Fruit fly (Drosophila melanogaster) whole organism, embryonic: ENCODE data around the gene Nin.

Experiments used
- ATbp ChIP-seq: fragments of 200-800 bp; sonication (Bioruptor generic); optimal IDR thresholded peaks from 2 replicates; lab custom pipeline; 2017; ENCODE audit warnings: missing biosample characterization, mild to moderate bottlenecking, missing genetic modification characterization, missing genetic modification reagents
- Awh ChIP-seq: fragments of 200-800 bp; sonication (Bioruptor generic); IDR thresholded peaks from 2 replicates; pipeline ENCODE4, ENCODE4 v1.3.6; 2022; ENCODE audit warnings: missing biosample characterization, missing genetic modification characterization
- CG1024 ChIP-seq: fragments of 200-800 bp; sonication (Bioruptor generic); IDR thresholded peaks from 2 replicates; pipeline ENCODE4 v1.3.6; 2022; ENCODE audit warnings: missing biosample characterization, missing genetic modification characterization
- CG15073 ChIP-seq: fragments of 200-800 bp; sonication (Bioruptor generic); optimal IDR thresholded peaks from 2 replicates; lab custom pipeline; 2016; ENCODE audit warnings: missing biosample characterization, missing genetic modification characterization
- CG15601 ChIP-seq: fragments of 200-800 bp; sonication (Bioruptor generic); optimal IDR thresholded peaks from 3 replicates; lab custom pipeline; 2019; ENCODE audit warnings: missing biosample characterization, mild to moderate bottlenecking, missing genetic modification characterization, moderate library complexity
- CG1647 ChIP-seq: fragments of 200-800 bp; sonication (Bioruptor generic); optimal IDR thresholded peaks from 3 replicates; lab custom pipeline; 2016; ENCODE audit warnings: missing biosample characterization, missing genetic modification characterization
- CG17829 ChIP-seq: fragments of 200-800 bp; optimal IDR thresholded peaks from 2 replicates; lab custom pipeline; 2019; ENCODE audit warnings: missing biosample characterization, mild to moderate bottlenecking, missing genetic modification characterization, moderate library complexity
- CG2678 ChIP-seq: fragments of 200-800 bp; sonication (Bioruptor generic); optimal IDR thresholded peaks from 3 replicates; lab custom pipeline; 2019; ENCODE audit warnings: missing biosample characterization, mild to moderate bottlenecking, missing genetic modification characterization, moderate library complexity
- CG4360 ChIP-seq: fragments of 200-800 bp; sonication (Bioruptor generic); IDR thresholded peaks from 2 replicates; pipeline ENCODE4 v1.3.6; 2022; ENCODE audit warnings: missing biosample characterization, missing genetic modification characterization
- CG6654 ChIP-seq: fragments of 200-800 bp; sonication (Bioruptor generic); optimal IDR thresholded peaks from 2 replicates; lab custom pipeline; 2017; ENCODE audit warnings: missing biosample characterization, mild to moderate bottlenecking, missing genetic modification characterization
- CG6854 ChIP-seq: fragments of 200-800 bp; sonication (Bioruptor generic); optimal IDR thresholded peaks from 3 replicates; lab custom pipeline; 2017; ENCODE audit warnings: missing biosample characterization, mild to moderate bottlenecking, missing genetic modification characterization
- CG8359 ChIP-seq: fragments of 200-800 bp; sonication (Bioruptor generic); optimal IDR thresholded peaks from 2 replicates; lab custom pipeline; 2017; ENCODE audit warnings: missing biosample characterization, mild to moderate bottlenecking, missing genetic modification characterization, borderline replicate concordance
- CG8765 ChIP-seq: fragments of 200-800 bp; sonication (Bioruptor generic); IDR thresholded peaks from 2 replicates; pipeline ENCODE4 v1.3.6; 2022; ENCODE audit warnings: missing biosample characterization, missing genetic modification characterization
- CG9797 ChIP-seq: fragments of 200-800 bp; sonication (Bioruptor generic); optimal IDR thresholded peaks from 3 replicates; lab custom pipeline; 2018; ENCODE audit warnings: missing biosample characterization, mild to moderate bottlenecking, missing genetic modification characterization
- CoRest ChIP-seq: fragments of 200-800 bp; sonication (Bioruptor generic); optimal IDR thresholded peaks from 3 replicates; lab custom pipeline; 2018; ENCODE audit warnings: missing biosample characterization, mild to moderate bottlenecking, missing genetic modification characterization, moderate library complexity
- E2f2 ChIP-seq: fragments of 200-800 bp; sonication (Bioruptor generic); IDR thresholded peaks from 2 replicates; pipeline ENCODE4 v1.3.6; 2022; ENCODE audit warnings: missing biosample characterization, missing genetic modification characterization
- PHDP ChIP-seq: fragments of 200-800 bp; sonication (Bioruptor generic); optimal IDR thresholded peaks from 3 replicates; lab custom pipeline; 2018; ENCODE audit warnings: missing biosample characterization, mild to moderate bottlenecking, missing genetic modification characterization, moderate library complexity
- Sry-β ChIP-seq: fragments of 200-800 bp; sonication (Bioruptor generic); optimal IDR thresholded peaks from 2 replicates; lab custom pipeline; 2018; ENCODE audit warnings: missing biosample characterization, mild to moderate bottlenecking, missing genetic modification characterization, moderate library complexity
- Vsx1 ChIP-seq: fragments of 200-800 bp; sonication (Bioruptor generic); optimal IDR thresholded peaks from 2 replicates; lab custom pipeline; 2017; ENCODE audit warnings: missing biosample characterization, mild to moderate bottlenecking, missing genetic modification characterization, missing genetic modification reagents
- Xrp1 ChIP-seq: fragments of 200-800 bp; sonication (Bioruptor generic); IDR thresholded peaks from 2 replicates; pipeline ENCODE4 v1.3.6; 2022; ENCODE audit warnings: missing biosample characterization, missing genetic modification characterization
- YL-1 ChIP-seq: fragments of 200-800 bp; sonication (Bioruptor generic); optimal IDR thresholded peaks from 3 replicates; lab custom pipeline; 2017; ENCODE audit warnings: missing biosample characterization, mild to moderate bottlenecking, missing genetic modification characterization
- abd-A ChIP-seq: fragments of 200-800 bp; sonication (Bioruptor generic); optimal IDR thresholded peaks from 3 replicates; lab custom pipeline; 2019; ENCODE audit warnings: missing biosample characterization, mild to moderate bottlenecking, missing genetic modification characterization, moderate library complexity
- ase ChIP-seq: fragments of 200-800 bp; sonication (Bioruptor generic); IDR thresholded peaks from 3 replicates; pipeline ENCODE4 v1.3.6; 2022; ENCODE audit warnings: missing biosample characterization, missing genetic modification characterization
- bab2 ChIP-seq: fragments of 200-800 bp; sonication (Bioruptor generic); optimal IDR thresholded peaks from 2 replicates; lab custom pipeline; 2016; ENCODE audit warnings: missing biosample characterization, missing genetic modification characterization
- cato ChIP-seq: fragments of 200-800 bp; sonication (Bioruptor generic); optimal IDR thresholded peaks from 2 replicates; lab custom pipeline; 2016; ENCODE audit warnings: missing biosample characterization, missing genetic modification characterization, borderline replicate concordance
- caup ChIP-seq: fragments of 200-800 bp; sonication (Bioruptor generic); optimal IDR thresholded peaks from 3 replicates; lab custom pipeline; 2017; ENCODE audit warnings: missing biosample characterization, mild to moderate bottlenecking, missing genetic modification characterization, moderate library complexity; ENCODE audit not compliant: severe bottlenecking
- chinmo ChIP-seq: fragments of 200-800 bp; sonication (Bioruptor generic); IDR thresholded peaks from 4 replicates; pipeline ENCODE4 v1.3.6; 2022; ENCODE audit warnings: missing biosample characterization, missing genetic modification characterization; ENCODE audit not compliant: partially characterized antibody
- da ChIP-seq: fragments of 200-800 bp; sonication (Bioruptor generic); optimal IDR thresholded peaks from 2 replicates; lab custom pipeline; 2016; ENCODE audit warnings: missing biosample characterization, missing genetic modification characterization
- eve ChIP-seq, 2 experiments: fragments of >200 bp; optimal IDR thresholded peaks; 2 replicates each; lab custom pipeline; 2017; ENCODE audit warnings: missing biosample characterization in 2 of 2, missing genetic modification characterization in 2 of 2
- exex ChIP-seq: fragments of 200-800 bp; sonication (Bioruptor generic); optimal IDR thresholded peaks from 4 replicates; lab custom pipeline; 2018; ENCODE audit warnings: missing biosample characterization, mild to moderate bottlenecking, missing genetic modification characterization, moderate library complexity
- eyg ChIP-seq: fragments of 200-800 bp; sonication (Bioruptor generic); optimal IDR thresholded peaks from 3 replicates; lab custom pipeline; 2016; ENCODE audit warnings: missing biosample characterization, missing genetic modification characterization
- ftz-f1 ChIP-seq: fragments of 200-800 bp; sonication (Bioruptor generic); optimal IDR thresholded peaks from 2 replicates; lab custom pipeline; 2016; ENCODE audit warnings: missing biosample characterization, missing genetic modification characterization
- grn ChIP-seq: fragments of 200-800 bp; sonication (Bioruptor generic); optimal IDR thresholded peaks from 3 replicates; lab custom pipeline; 2017; ENCODE audit warnings: missing biosample characterization, missing genetic modification characterization
- kni ChIP-seq: fragments of 200-800 bp; sonication (Bioruptor generic); optimal IDR thresholded peaks from 3 replicates; lab custom pipeline; 2017; ENCODE audit warnings: mild to moderate bottlenecking, missing biosample characterization, missing genetic modification reagents, missing genetic modification characterization
- mam ChIP-seq: fragments of 200-800 bp; sonication (Bioruptor generic); optimal IDR thresholded peaks from 3 replicates; lab custom pipeline; 2016; ENCODE audit warnings: missing biosample characterization, missing genetic modification characterization
- mld ChIP-seq: fragments of 200-800 bp; sonication (Bioruptor generic); IDR thresholded peaks from 3 replicates; pipeline ENCODE4 v1.3.6; 2022; ENCODE audit warnings: missing biosample characterization, missing genetic modification characterization; ENCODE audit not compliant: partially characterized antibody
- otp ChIP-seq: fragments of 200-800 bp; sonication (Bioruptor generic); IDR thresholded peaks from 3 replicates; pipeline ENCODE4, ENCODE4 v1.3.6; 2022; ENCODE audit warnings: missing biosample characterization, missing genetic modification characterization
- p53 ChIP-seq: fragments of 200-800 bp; sonication (Bioruptor generic); optimal IDR thresholded peaks from 2 replicates; lab custom pipeline; 2016; ENCODE audit warnings: missing biosample characterization, missing genetic modification characterization
- pan ChIP-seq, 4 experiments: fragments of >200 bp in 3 of 4; fragments of 200-800 bp in 1 of 4; sonication (Bioruptor generic) in 1 of 4; optimal IDR thresholded peaks in 3 of 4; IDR thresholded peaks in 1 of 4; 2 replicates each; pipeline versions ENCODE4 v1.3.6 to Lab custom; 2017 to 2022; ENCODE audit warnings: missing biosample characterization in 2 of 4, missing genetic modification characterization in 2 of 4, mixed read lengths in 1 of 4
- rib ChIP-seq: fragments of 200-800 bp; sonication (Bioruptor generic); IDR thresholded peaks from 2 replicates; pipeline ENCODE4 v1.3.6; 2022; ENCODE audit warnings: missing biosample characterization, missing genetic modification characterization
- scrt ChIP-seq: fragments of 200-800 bp; sonication (Bioruptor generic); optimal IDR thresholded peaks from 2 replicates; lab custom pipeline; 2018; ENCODE audit warnings: missing biosample characterization, mild to moderate bottlenecking, missing genetic modification characterization, moderate library complexity
- sens ChIP-seq: fragments of 200-800 bp; sonication (Bioruptor generic); peaks from one replicate; lab custom pipeline; 2016; ENCODE audit warnings: missing biosample characterization, missing genetic modification characterization
- ttk ChIP-seq: fragments of 200-800 bp; sonication (Bioruptor generic); IDR thresholded peaks from 2 replicates; pipeline ENCODE4 v2.1.2; 2022; ENCODE audit warnings: missing biosample characterization, missing genetic modification characterization
- unpg ChIP-seq: fragments of 200-800 bp; sonication (Bioruptor generic); optimal IDR thresholded peaks from 3 replicates; lab custom pipeline; 2018; ENCODE audit warnings: missing biosample characterization, mild to moderate bottlenecking, missing genetic modification characterization, moderate library complexity
- zen2 ChIP-seq: fragments of 200-800 bp; sonication (Bioruptor generic); IDR thresholded peaks from 3 replicates; pipeline ENCODE4 v1.3.6; 2022; ENCODE audit warnings: missing biosample characterization, missing genetic modification characterization; ENCODE audit not compliant: partially characterized antibody
- zf30C ChIP-seq: fragments of 200-800 bp; sonication (Bioruptor generic); optimal IDR thresholded peaks from 3 replicates; lab custom pipeline; 2018; ENCODE audit warnings: missing biosample characterization, mild to moderate bottlenecking, missing genetic modification characterization

Gene Nin

dm6 chr2L:5229735-5230347 is 48.5 kb downstream of the Nin start (continued):
- TF ChIP-seq CG15073, result no peak
- no peak for TF ChIP-seq ttk
- peak; percentile 59; the same call in 1 of the 2 replicates for TF ChIP-seq Awh (GFP tag; lab: Robert Waterston, UW)
- TF ChIP-seq chinmo (GFP tag; lab: Robert Waterston, UW), result 0 out of 4 replicates have a peak, but pooled peaks have one; percentile 60
- no peak for TF ChIP-seq CG17829 (tag; lab: Kevin White, UChicago)
- no peak for TF ChIP-seq da (GFP tag; lab: Kevin White, UChicago)
- TF ChIP-seq grn, result peak; percentile 51
- TF ChIP-seq ase (GFP tag; lab: Robert Waterston, UW), result no peak
- peak; percentile 75 for TF ChIP-seq abd-A (tag; lab: Kevin White, UChicago)
- TF ChIP-seq CG6854 (GFP tag; lab: Kevin White, UChicago), result no peak
- no peak for TF ChIP-seq CG1024 (GFP tag; lab: Robert Waterston, UW)
- TF ChIP-seq eve (GFP tag; optimal IDR thresholded peaks at IDR 0.05; lab: Kevin White, UChicago), result peak in 1 of 2 experiments; percentile 44
- no peak for TF ChIP-seq Xrp1 (GFP tag; lab: Robert Waterston, UW)
- TF ChIP-seq CG6654 (GFP tag; lab: Kevin White, UChicago), result no peak
- TF ChIP-seq Vsx1, result peak; percentile 20
- TF ChIP-seq, all 482 proteins: peak for 11

DNA sequence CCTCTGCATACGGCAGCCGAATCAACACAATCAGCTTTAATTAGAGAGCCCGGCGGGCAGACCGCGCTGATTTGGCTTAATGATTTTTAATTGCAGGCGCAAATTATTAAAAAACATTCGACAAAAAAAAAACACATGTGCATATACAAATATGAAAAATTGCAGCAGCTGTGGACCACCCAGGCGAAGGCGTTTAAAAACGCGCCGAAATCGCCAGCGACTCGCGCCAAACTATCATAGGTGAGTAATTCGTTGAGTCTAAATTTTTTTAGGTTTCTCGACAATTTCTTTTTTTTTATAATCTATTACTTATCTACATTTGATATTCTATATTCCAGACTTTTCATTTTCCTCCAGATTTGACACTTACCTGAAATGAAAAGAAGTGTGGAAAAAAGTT is 49.1 kb downstream of the Nin start:
- no peak for TF ChIP-seq Sry-β (GFP tag; lab: Kevin White, UChicago)
- TF ChIP-seq YL-1, result no peak
- TF ChIP-seq mld, result 0 out of 3 replicates have a peak, but pooled peaks have one; percentile 22
- peak; percentile 5 for TF ChIP-seq sens
- TF ChIP-seq CG8359 (GFP tag; lab: Kevin White, UChicago), result peak; percentile 99

DNA sequence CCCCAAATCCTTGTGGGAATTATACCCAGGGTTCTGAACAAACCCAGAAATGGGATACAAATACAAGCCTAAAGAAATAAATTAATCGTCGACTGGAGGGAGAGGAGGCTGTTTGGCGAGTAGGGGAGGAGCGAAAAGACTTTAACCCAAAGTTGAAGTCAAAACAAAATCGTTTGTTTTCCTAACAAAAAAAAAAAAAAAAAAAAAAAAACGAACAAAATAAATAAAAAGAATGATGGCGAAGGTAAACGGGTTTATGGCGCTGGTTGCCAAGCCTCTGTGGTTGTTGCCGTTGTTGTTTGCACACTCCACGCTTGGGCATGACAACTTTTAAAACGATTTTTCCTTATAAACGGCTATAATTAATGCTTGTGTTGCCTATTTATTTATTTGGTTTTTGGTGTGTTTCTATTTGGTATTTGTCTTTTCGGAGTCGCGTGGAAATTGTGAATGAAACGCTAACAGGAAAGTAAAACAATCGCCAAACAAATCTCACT is 49.7 kb downstream of the Nin start:
- TF ChIP-seq unpg (GFP tag; lab: Kevin White, UChicago), result peak; percentile 3
- no peak for TF ChIP-seq CG9797 (GFP tag; lab: Kevin White, UChicago)
- no peak for TF ChIP-seq scrt (GFP tag; lab: Kevin White, UChicago)
- peak; percentile 22; the same call in 1 of the 3 replicates for TF ChIP-seq otp (GFP tag; lab: Robert Waterston, UW)
- TF ChIP-seq rib (GFP tag; lab: Robert Waterston, UW), result no peak
- peak; percentile 3 for TF ChIP-seq ATbp (GFP tag; lab: Kevin White, UChicago)
- no peak for TF ChIP-seq zf30C (GFP tag; lab: Kevin White, UChicago)
- TF ChIP-seq pan (optimal IDR thresholded peaks at IDR 0.05; lab: Kevin White, UChicago), result no peak
- TF ChIP-seq pan (GFP tag; optimal IDR thresholded peaks at IDR 0.05 in 1 of 2, IDR thresholded peaks at IDR 0.05 in 1 of 2), result peak in 1 of 2 experiments; percentile 11
- peak; percentile 62 for TF ChIP-seq CG4360
- peak; percentile 11 for TF ChIP-seq caup (GFP tag; lab: Kevin White, UChicago)
- no peak for TF ChIP-seq zen2 (GFP tag; lab: Robert Waterston, UW)
- TF ChIP-seq exex (tag; lab: Kevin White, UChicago), result no peak
- TF ChIP-seq CG8765, result no peak
- TF ChIP-seq cato (GFP tag; lab: Kevin White, UChicago), result no peak
- no peak for TF ChIP-seq p53
- peak; percentile 23 for TF ChIP-seq CG2678 (tag; lab: Kevin White, UChicago)
- TF ChIP-seq kni, result peak; percentile 52
- no peak for TF ChIP-seq CG1647
- TF ChIP-seq PHDP (tag; lab: Kevin White, UChicago), result peak; percentile 3
- TF ChIP-seq ftz-f1 (GFP tag; lab: Kevin White, UChicago), result no peak
- peak; percentile 74 for TF ChIP-seq abd-A (tag; lab: Kevin White, UChicago)
- TF ChIP-seq Awh (GFP tag; lab: Robert Waterston, UW), result 0 out of 2 replicates have a peak, but pooled peaks have one; percentile 30
- no peak for TF ChIP-seq mam (GFP tag; lab: Kevin White, UChicago)
- no peak for TF ChIP-seq bab2 (GFP tag; lab: Kevin White, UChicago)
- TF ChIP-seq E2f2, result no peak
- peak; percentile 0 for TF ChIP-seq CG15601 (tag; lab: Kevin White, UChicago)
- peak; percentile 11 for TF ChIP-seq CoRest
- TF ChIP-seq eyg (GFP tag; lab: Kevin White, UChicago), result no peak
